Worm (Caenorhabditis elegans) whole organism, L2 larva: ENCODE measurements around the gene Y6E2A.1.

Experiments
- C34F6.9 ChIP-seq: fragments of 150-350 bp; optimal IDR thresholded peaks from 2 replicates; lab custom pipeline; 2014; ENCODE audit warnings: missing biosample characterization, missing genetic modification characterization
- R02D3.7 ChIP-seq: fragments of 150-350 bp; optimal IDR thresholded peaks from 2 replicates; lab custom pipeline; 2014; ENCODE audit warnings: missing biosample characterization, missing genetic modification characterization
- Y55F3AM.14 ChIP-seq: fragments of 200-800 bp; sonication (Bioruptor generic); optimal IDR thresholded peaks from 2 replicates; lab custom pipeline; 2018; ENCODE audit warnings: mild to moderate bottlenecking, missing genetic modification characterization, missing compliant biosample characterization
- ZK546.5 ChIP-seq: sonication (generic microtip); optimal IDR thresholded peaks from 2 replicates; lab custom pipeline; 2017; ENCODE audit warnings: missing biosample characterization, missing genetic modification characterization
- alr-1 ChIP-seq: fragments of 150-350 bp; optimal IDR thresholded peaks from 2 replicates; lab custom pipeline; 2014; ENCODE audit warnings: missing biosample characterization, missing genetic modification characterization
- aly-2 ChIP-seq: fragments of 150-350 bp; optimal IDR thresholded peaks from 2 replicates; lab custom pipeline; 2014; ENCODE audit warnings: missing biosample characterization, missing genetic modification characterization
- ama-1 ChIP-seq: fragments of 150-350 bp; optimal IDR thresholded peaks from 2 replicates; lab custom pipeline; 2018; ENCODE audit warnings: inconsistent platforms
- blmp-1 ChIP-seq: sonication (generic microtip); optimal IDR thresholded peaks from 2 replicates; lab custom pipeline; 2017; ENCODE audit warnings: missing genetic modification characterization, mild to moderate bottlenecking, missing compliant biosample characterization, antibody characterized with exemption, moderate library complexity; ENCODE audit not compliant: insufficient read depth
- crh-2 ChIP-seq: sonication (generic microtip); optimal IDR thresholded peaks from 2 replicates; lab custom pipeline; 2017; ENCODE audit warnings: missing biosample characterization, missing genetic modification characterization
- dmd-4 ChIP-seq: sonication (generic microtip); optimal IDR thresholded peaks from 2 replicates; lab custom pipeline; 2017; ENCODE audit warnings: missing biosample characterization, missing genetic modification characterization
- egl-27 ChIP-seq: sonication (generic microtip); optimal IDR thresholded peaks from 3 replicates; lab custom pipeline; 2017; ENCODE audit warnings: missing biosample characterization, missing genetic modification reagents, missing genetic modification characterization
- elt-1 ChIP-seq: fragments of 150-350 bp; optimal IDR thresholded peaks from 2 replicates; lab custom pipeline; 2014; ENCODE audit warnings: missing biosample characterization, missing genetic modification characterization
- elt-3 ChIP-seq: sonication (generic microtip); optimal IDR thresholded peaks from 2 replicates; lab custom pipeline; 2017; ENCODE audit warnings: missing biosample characterization, missing genetic modification characterization
- fos-1 ChIP-seq: fragments of 150-350 bp; optimal IDR thresholded peaks from 2 replicates; lab custom pipeline; 2014; ENCODE audit warnings: missing biosample characterization, missing genetic modification characterization
- gmeb-1 ChIP-seq: fragments of 150-350 bp; optimal IDR thresholded peaks from 2 replicates; lab custom pipeline; 2014; ENCODE audit warnings: missing biosample characterization, missing genetic modification characterization
- lin-39 ChIP-seq: fragments of 150-350 bp; optimal IDR thresholded peaks from 2 replicates; lab custom pipeline; 2014; ENCODE audit warnings: missing biosample characterization, missing genetic modification reagents, missing genetic modification characterization
- mab-5 ChIP-seq: fragments of 150-350 bp; optimal IDR thresholded peaks from 2 replicates; lab custom pipeline; 2014; ENCODE audit warnings: missing biosample characterization, missing genetic modification characterization
- mdl-1 ChIP-seq, 2 experiments: fragments of 150-350 bp in 1 of 2; sonication (generic microtip) in 1 of 2; optimal IDR thresholded peaks; 2 replicates each; lab custom pipeline; 2017; ENCODE audit warnings: missing biosample characterization in 2 of 2, missing genetic modification characterization in 2 of 2
- nhr-10 ChIP-seq: sonication (generic microtip); optimal IDR thresholded peaks from 2 replicates; lab custom pipeline; 2017; ENCODE audit warnings: missing biosample characterization, missing genetic modification characterization
- nhr-11 ChIP-seq: fragments of 150-350 bp; optimal IDR thresholded peaks from 2 replicates; lab custom pipeline; 2014; ENCODE audit warnings: missing biosample characterization, missing genetic modification characterization
- nhr-12 ChIP-seq: fragments of 150-350 bp; optimal IDR thresholded peaks from 2 replicates; lab custom pipeline; 2014; ENCODE audit warnings: missing biosample characterization, missing genetic modification characterization
- nhr-129 ChIP-seq: fragments of 150-350 bp; optimal IDR thresholded peaks from 2 replicates; lab custom pipeline; 2014; ENCODE audit warnings: missing biosample characterization, missing genetic modification characterization
- nhr-21 ChIP-seq: fragments of 150-350 bp; optimal IDR thresholded peaks from 2 replicates; lab custom pipeline; 2014; ENCODE audit warnings: missing biosample characterization, missing genetic modification characterization
- nhr-23 ChIP-seq: fragments of 150-350 bp; optimal IDR thresholded peaks from 2 replicates; lab custom pipeline; 2014; ENCODE audit warnings: missing biosample characterization, missing genetic modification reagents, missing genetic modification characterization
- nhr-237 ChIP-seq: fragments of 150-350 bp; optimal IDR thresholded peaks from 2 replicates; lab custom pipeline; 2014; ENCODE audit warnings: missing biosample characterization, missing genetic modification characterization
- nhr-25 ChIP-seq: fragments of 150-350 bp; sonication (generic microtip); optimal IDR thresholded peaks from 3 replicates; lab custom pipeline; 2014; ENCODE audit warnings: missing biosample characterization, missing genetic modification characterization
- nhr-77 ChIP-seq: fragments of 150-350 bp; optimal IDR thresholded peaks from 2 replicates; lab custom pipeline; 2014; ENCODE audit warnings: missing biosample characterization, missing genetic modification characterization
- sem-4 ChIP-seq: fragments of 150-350 bp; optimal IDR thresholded peaks from 2 replicates; lab custom pipeline; 2014; ENCODE audit warnings: missing biosample characterization, missing genetic modification reagents, missing genetic modification characterization
- skn-1 ChIP-seq: sonication (generic microtip); optimal IDR thresholded peaks from 2 replicates; lab custom pipeline; 2017; ENCODE audit warnings: missing biosample characterization, missing genetic modification characterization
- sma-3 ChIP-seq: sonication (generic microtip); optimal IDR thresholded peaks from 2 replicates; lab custom pipeline; 2016; ENCODE audit warnings: missing genetic modification reagents, missing genetic modification characterization, missing compliant biosample characterization
- sma-9 ChIP-seq, 2 experiments: fragments of 150-350 bp in 1 of 2; sonication (generic microtip) in 1 of 2; optimal IDR thresholded peaks; 2 replicates each; lab custom pipeline; 2014 to 2016; ENCODE audit warnings: missing genetic modification characterization in 2 of 2, mild to moderate bottlenecking in 1 of 2, missing biosample characterization in 1 of 2, missing compliant biosample characterization in 1 of 2, missing genetic modification reagents in 1 of 2, moderate library complexity in 1 of 2
- snpc-4 ChIP-seq: fragments of 150-350 bp; optimal IDR thresholded peaks from 2 replicates; lab custom pipeline; 2014; ENCODE audit warnings: missing biosample characterization, missing genetic modification characterization
- unc-39 ChIP-seq: fragments of 150-350 bp; optimal IDR thresholded peaks from 2 replicates; lab custom pipeline; 2014; ENCODE audit warnings: missing biosample characterization, missing genetic modification characterization
- unc-62 ChIP-seq: fragments of 150-350 bp; optimal IDR thresholded peaks from 2 replicates; lab custom pipeline; 2014; ENCODE audit warnings: missing biosample characterization, missing genetic modification reagents, missing genetic modification characterization
- ztf-11 ChIP-seq: sonication (generic microtip); optimal IDR thresholded peaks from 2 replicates; lab custom pipeline; 2017; ENCODE audit warnings: missing biosample characterization, missing genetic modification characterization
- ztf-4 ChIP-seq: fragments of 150-350 bp; optimal IDR thresholded peaks from 2 replicates; lab custom pipeline; 2014; ENCODE audit warnings: missing biosample characterization, missing genetic modification characterization

Y6E2A.1 gene

DNA sequence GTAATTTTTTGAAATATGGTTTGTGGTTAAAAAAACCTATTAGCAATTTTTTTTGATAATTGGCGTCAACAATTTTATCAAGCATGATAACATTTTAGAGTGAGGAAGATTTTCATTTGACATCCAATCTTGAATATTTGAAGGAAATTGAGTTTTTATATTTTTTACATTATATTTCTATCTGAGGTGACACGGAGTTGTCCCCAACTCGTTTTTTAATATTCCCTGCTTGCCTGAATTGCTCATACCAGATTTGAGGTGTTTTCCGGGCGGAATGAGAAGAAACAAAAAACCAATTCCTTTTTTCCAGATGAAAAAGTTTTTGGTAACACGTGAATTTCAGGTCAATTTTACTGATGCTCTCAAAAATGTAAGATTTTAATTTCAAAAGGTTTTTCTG is 9.3 kb upstream of the Y6E2A.1 start, which contains the start of gene Y6E2A.7:
Gene Y6E2A.7 (plus strand): TSS at position 301 of the 400 bp plus-strand sequence.
- TF ChIP-seq unc-39 (tag; lab: Kevin White, UChicago) (no peak), skn-1 (tag; lab: Kevin White, UChicago) (no peak), nhr-23 (no peak), gmeb-1 (tag; lab: Kevin White, UChicago) (no peak), mab-5 (tag; lab: Kevin White, UChicago) (no peak), Y55F3AM.14 (GFP tag; lab: Kevin White, UChicago) (no peak), nhr-25 (tag; lab: Kevin White, UChicago) (no peak), blmp-1 (tag; lab: Kevin White, UChicago) (no peak), elt-1 (tag; lab: Kevin White, UChicago) (no peak)

DNA sequence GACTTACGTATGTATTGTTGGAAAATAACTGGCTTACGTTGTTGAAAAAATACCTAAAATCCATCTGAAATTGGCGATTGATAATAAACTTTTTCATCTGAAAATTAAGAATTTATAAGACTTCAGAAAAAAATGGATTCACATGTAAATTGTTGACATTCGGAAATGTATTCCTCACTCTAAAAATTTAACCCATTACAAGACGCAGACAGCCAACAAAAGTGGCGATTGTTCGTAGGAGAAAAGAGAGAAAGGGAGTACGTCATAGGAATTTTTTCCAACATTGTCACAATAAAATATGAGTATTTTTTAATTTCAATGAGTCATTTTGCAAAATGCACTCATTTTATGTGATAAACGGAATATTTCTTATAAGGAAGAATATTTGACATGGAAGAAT is 8.3 kb upstream of the Y6E2A.1 start, which contains the start of gene Y6E2A.5:
Gene Y6E2A.5 (minus strand): TSS at position 101 of the 400 bp plus-strand sequence.
- no peak for TF ChIP-seq C34F6.9 (tag; lab: Kevin White, UChicago)
- TF ChIP-seq R02D3.7: no peak
- no peak for TF ChIP-seq unc-62 (GFP tag; lab: Kevin White, UChicago)
- TF ChIP-seq nhr-21: no peak
- TF ChIP-seq ztf-11 (tag; lab: Kevin White, UChicago): no peak
- TF ChIP-seq lin-39 (tag; lab: Kevin White, UChicago): no peak
- no peak for TF ChIP-seq nhr-23
- no peak for TF ChIP-seq gmeb-1 (tag; lab: Kevin White, UChicago)
- no peak for TF ChIP-seq ztf-4 (tag; lab: Kevin White, UChicago)

DNA sequence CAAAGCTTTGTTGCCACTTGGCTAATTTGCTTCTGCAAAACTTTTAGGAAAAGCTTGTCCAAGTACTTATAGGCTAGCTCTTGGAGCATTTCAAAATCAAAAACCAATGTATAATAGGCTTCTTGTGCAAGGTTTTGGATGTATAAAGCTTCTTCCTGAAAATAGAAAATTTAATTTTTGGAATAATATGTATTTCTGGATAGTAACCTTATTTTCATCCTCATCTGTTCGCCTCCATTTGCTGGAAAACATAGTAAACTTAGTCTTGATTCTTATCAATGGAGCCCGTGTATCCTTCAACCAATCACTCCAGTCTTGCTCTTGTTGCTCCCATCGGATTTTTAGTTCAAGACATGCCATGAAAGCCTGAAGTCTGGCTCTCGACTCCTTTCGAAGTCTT is 6.4 kb upstream of the Y6E2A.1 start, which contains the start of gene Y6E2A.4:
Gene Y6E2A.4 (minus strand): TSS at position 101 of the 400 bp plus-strand sequence.
- no peak for TF ChIP-seq sem-4
- TF ChIP-seq dmd-4: no peak
- TF ChIP-seq C34F6.9 (tag; lab: Kevin White, UChicago): no peak
- no peak for TF ChIP-seq gmeb-1 (tag; lab: Kevin White, UChicago)
- TF ChIP-seq mdl-1 (tag; optimal IDR thresholded peaks at IDR 0.05; lab: Kevin White, UChicago): no peak
- TF ChIP-seq sma-3 (GFP tag; lab: Kevin White, UChicago): no peak
- no peak for TF ChIP-seq aly-2 (tag; lab: Kevin White, UChicago)
- no peak for TF ChIP-seq nhr-129 (tag; lab: Kevin White, UChicago)
- TF ChIP-seq, all 48 proteins: peak for 0

DNA sequence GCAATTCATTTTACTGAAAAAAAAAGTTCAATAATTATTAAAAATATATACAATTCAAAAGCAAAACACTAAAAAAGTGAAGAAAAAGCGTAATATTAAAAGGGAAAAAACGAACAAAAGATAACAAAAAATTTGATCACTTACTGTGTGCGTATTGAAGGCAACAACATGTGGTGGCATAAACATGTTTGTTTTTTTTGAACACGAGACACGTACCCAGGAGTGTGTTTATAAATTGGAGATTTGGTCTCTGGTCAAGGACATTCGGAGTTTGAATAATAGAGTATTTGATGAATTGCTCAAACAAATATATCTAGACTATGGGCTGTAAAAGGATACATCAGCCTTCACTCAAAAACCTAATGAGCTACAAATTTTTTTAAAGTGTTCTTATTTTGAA is 5.3 kb upstream of the Y6E2A.1 start:
- TF ChIP-seq egl-27 (tag; lab: Kevin White, UChicago) (no peak), nhr-10 (tag; lab: Kevin White, UChicago) (no peak), nhr-12 (no peak), unc-39 (tag; lab: Kevin White, UChicago) (no peak), alr-1 (no peak), ama-1 (lab: Kevin White, UChicago) (no peak), sma-9 (GFP tag; optimal IDR thresholded peaks at IDR 0.05; lab: Kevin White, UChicago) (no peak), sma-9 (tag; optimal IDR thresholded peaks at IDR 0.05; lab: Kevin White, UChicago) (no peak), sem-4 (no peak)

DNA sequence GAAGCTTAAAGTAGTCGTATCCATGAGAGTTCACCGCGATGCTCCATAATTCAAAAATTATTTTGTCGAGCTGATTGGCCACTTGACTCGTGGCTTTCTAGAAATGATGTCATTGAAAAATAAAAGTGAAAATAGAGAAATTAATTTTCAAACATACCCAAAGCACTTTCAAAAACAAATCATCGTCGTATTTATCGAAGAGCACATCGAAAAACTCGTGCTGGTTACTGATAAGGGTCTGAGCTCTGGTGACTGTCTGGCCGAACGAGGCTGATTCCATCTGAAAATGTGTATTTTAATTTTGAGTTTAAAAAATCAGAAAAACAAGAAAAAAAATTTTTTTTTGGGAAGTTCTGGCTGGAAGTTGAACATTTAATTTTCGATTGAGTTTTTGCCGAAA is 2.1 kb upstream of the Y6E2A.1 start:
- TF ChIP-seq ZK546.5 (no peak), nhr-11 (no peak), elt-1 (tag; lab: Kevin White, UChicago) (no peak), fos-1 (tag; lab: Kevin White, UChicago) (no peak), nhr-77 (no peak), unc-62 (GFP tag; lab: Kevin White, UChicago) (no peak), ztf-11 (tag; lab: Kevin White, UChicago) (no peak), mdl-1 (tag; optimal IDR thresholded peaks at IDR 0.05; lab: Kevin White, UChicago) (no peak), aly-2 (tag; lab: Kevin White, UChicago) (no peak), dmd-4 (no peak), unc-39 (tag; lab: Kevin White, UChicago) (no peak), nhr-21 (no peak), sma-9 (GFP tag; optimal IDR thresholded peaks at IDR 0.05; lab: Kevin White, UChicago) (no peak), sma-9 (tag; optimal IDR thresholded peaks at IDR 0.05; lab: Kevin White, UChicago) (no peak), snpc-4 (tag; lab: Kevin White, UChicago) (no peak), blmp-1 (tag; lab: Kevin White, UChicago) (no peak), ztf-4 (tag; lab: Kevin White, UChicago) (no peak), elt-3 (tag; lab: Kevin White, UChicago) (no peak), crh-2 (tag; lab: Kevin White, UChicago) (no peak), nhr-237 (tag; lab: Kevin White, UChicago) (no peak), nhr-12 (no peak)
